Worm (Caenorhabditis elegans) whole organism, young adult: ENCODE data around the gene gtf-2E1.

Experiments
- F33H1.4 ChIP-seq: fragments of 200-800 bp; sonication (Bioruptor generic); IDR thresholded peaks from 2 replicates; pipeline ENCODE4 v1.3.6; 2022; ENCODE audit warnings: missing genetic modification reagents, missing genetic modification characterization, missing compliant biosample characterization
- F37B4.10 ChIP-seq: fragments of 200-800 bp; sonication (Bioruptor generic); IDR thresholded peaks from 2 replicates; pipeline ENCODE4 v1.3.6; 2022; ENCODE audit warnings: missing genetic modification characterization, missing compliant biosample characterization
- F39B2.1 ChIP-seq: fragments of 200-800 bp; sonication (Bioruptor generic); IDR thresholded peaks from 2 replicates; pipeline ENCODE4 v1.3.6; 2022; ENCODE audit warnings: missing genetic modification reagents, missing genetic modification characterization, missing compliant biosample characterization
- F49E8.2 ChIP-seq: sonication (generic microtip); optimal IDR thresholded peaks from 3 replicates; lab custom pipeline; 2017; ENCODE audit warnings: missing genetic modification characterization, mild to moderate bottlenecking, missing compliant biosample characterization, antibody characterized with exemption, moderate library complexity; ENCODE audit not compliant: insufficient read depth
- Y53F4B.3 ChIP-seq: fragments of 200-800 bp; sonication (Bioruptor generic); IDR thresholded peaks from 2 replicates; pipeline ENCODE4 v1.3.6; 2022; ENCODE audit warnings: missing genetic modification reagents, missing genetic modification characterization, missing compliant biosample characterization
- Y95B8A.8 ChIP-seq: fragments of 200-800 bp; sonication (Bioruptor generic); IDR thresholded peaks from 2 replicates; pipeline ENCODE4 v1.3.6; 2022; ENCODE audit warnings: missing genetic modification reagents, missing genetic modification characterization, missing compliant biosample characterization
- aptf-3 ChIP-seq: fragments of 200-800 bp; sonication (Bioruptor generic); IDR thresholded peaks from 2 replicates; pipeline ENCODE4 v1.3.6; 2022; ENCODE audit warnings: missing genetic modification characterization, missing compliant biosample characterization
- atf-7 ChIP-seq: sonication (generic microtip); optimal IDR thresholded peaks from 2 replicates; lab custom pipeline; 2017; ENCODE audit warnings: mild to moderate bottlenecking, missing genetic modification characterization, missing compliant biosample characterization
- athp-1 ChIP-seq: sonication (generic microtip); optimal IDR thresholded peaks from 2 replicates; lab custom pipeline; 2017; ENCODE audit warnings: mild to moderate bottlenecking, missing genetic modification characterization, missing compliant biosample characterization
- attf-6 ChIP-seq: fragments of 200-800 bp; sonication (Bioruptor generic); IDR thresholded peaks from 2 replicates; pipeline ENCODE4 v1.3.6; 2022; ENCODE audit warnings: missing genetic modification reagents, missing genetic modification characterization, missing compliant biosample characterization
- ceh-100 ChIP-seq: fragments of 200-800 bp; sonication (Bioruptor generic); IDR thresholded peaks from 2 replicates; pipeline ENCODE4 v1.3.6; 2022; ENCODE audit warnings: missing genetic modification reagents, missing genetic modification characterization, missing compliant biosample characterization
- efl-1 ChIP-seq: fragments of 150-350 bp; optimal IDR thresholded peaks from 2 replicates; lab custom pipeline; 2014; ENCODE audit warnings: missing biosample characterization, missing genetic modification reagents, missing genetic modification characterization
- gei-17 ChIP-seq: fragments of 200-800 bp; sonication (Bioruptor generic); optimal IDR thresholded peaks from 2 replicates; lab custom pipeline; 2018; ENCODE audit warnings: mild to moderate bottlenecking, missing genetic modification characterization, missing compliant biosample characterization
- hrde-1 ChIP-seq: sonication (generic microtip); optimal IDR thresholded peaks from 2 replicates; lab custom pipeline; 2016; ENCODE audit warnings: missing genetic modification characterization, mild to moderate bottlenecking, missing compliant biosample characterization, moderate library complexity, missing genotype, missing genetic modification reagents, borderline replicate concordance
- lin-26 ChIP-seq: fragments of 200-800 bp; sonication (Bioruptor generic); IDR thresholded peaks from 2 replicates; pipeline ENCODE4 v1.3.6; 2022; ENCODE audit warnings: missing genetic modification reagents, missing genetic modification characterization, missing compliant biosample characterization
- lir-1 ChIP-seq: fragments of 200-800 bp; sonication (Bioruptor generic); conservative IDR thresholded peaks from 2 replicates; pipeline ENCODE4 v1.3.6; 2022; ENCODE audit warnings: missing genetic modification reagents, missing genetic modification characterization, missing compliant biosample characterization
- madf-10 ChIP-seq: sonication (generic microtip); optimal IDR thresholded peaks from 2 replicates; lab custom pipeline; 2016; ENCODE audit warnings: mild to moderate bottlenecking, missing genetic modification characterization, missing compliant biosample characterization
- madf-3 ChIP-seq: fragments of 200-800 bp; sonication (Bioruptor generic); IDR thresholded peaks from 2 replicates; pipeline ENCODE4 v1.3.6; 2022; ENCODE audit warnings: missing genetic modification reagents, missing genetic modification characterization, missing compliant biosample characterization
- mxl-1 ChIP-seq: sonication (generic microtip); optimal IDR thresholded peaks from 2 replicates; lab custom pipeline; 2016; ENCODE audit warnings: missing genetic modification characterization, missing compliant biosample characterization
- nfya-1 ChIP-seq: sonication (generic microtip); optimal IDR thresholded peaks from 2 replicates; lab custom pipeline; 2017; ENCODE audit warnings: antibody characterized with exemption, missing compliant biosample characterization, missing genetic modification characterization, borderline replicate concordance; ENCODE audit not compliant: insufficient read depth
- nfyb-1 ChIP-seq: fragments of 200-800 bp; sonication (Bioruptor generic); IDR thresholded peaks from 2 replicates; pipeline ENCODE4 v1.3.6; 2022; ENCODE audit warnings: missing genetic modification reagents, missing genetic modification characterization, missing compliant biosample characterization
- pha-4 ChIP-seq: fragments of 150-350 bp; sonication (generic microtip); optimal IDR thresholded peaks from 2 replicates; lab custom pipeline; 2014; ENCODE audit warnings: missing biosample characterization, missing genetic modification reagents, missing genetic modification characterization
- rcor-1 ChIP-seq: fragments of 200-800 bp; sonication (Bioruptor generic); IDR thresholded peaks from 2 replicates; pipeline ENCODE4 v1.3.6; 2022; ENCODE audit warnings: missing genetic modification reagents, missing genetic modification characterization, missing compliant biosample characterization
- sdz-38 ChIP-seq: sonication (generic microtip); optimal IDR thresholded peaks from 2 replicates; lab custom pipeline; 2016; ENCODE audit warnings: missing genotype, missing genetic modification characterization, missing compliant biosample characterization
- snpc-1.1 ChIP-seq: sonication (generic microtip); optimal IDR thresholded peaks from 2 replicates; lab custom pipeline; 2017; ENCODE audit warnings: missing genetic modification characterization, mild to moderate bottlenecking, missing compliant biosample characterization, antibody characterized with exemption, moderate library complexity, missing genotype, missing genetic modification reagents; ENCODE audit not compliant: insufficient read depth
- snpc-3.4 ChIP-seq: sonication (generic microtip); optimal IDR thresholded peaks from 2 replicates; lab custom pipeline; 2017; ENCODE audit warnings: missing genetic modification characterization, mild to moderate bottlenecking, missing compliant biosample characterization, antibody characterized with exemption, moderate library complexity, missing genotype, missing genetic modification reagents
- snpc-4 ChIP-seq, 5 experiments: fragments of 150-350 bp in 1 of 5; sonication (generic microtip) in 4 of 5; optimal IDR thresholded peaks; 2 replicates each; lab custom pipeline; 2014 to 2018; ENCODE audit warnings: missing genetic modification characterization in 5 of 5, missing biosample characterization in 3 of 5, antibody characterized with exemption in 2 of 5, mild to moderate bottlenecking in 2 of 5, missing compliant biosample characterization in 2 of 5, missing genotype in 2 of 5, moderate library complexity in 2 of 5, missing genetic modification reagents in 1 of 5
- tbp1 ChIP-seq: fragments of 200-800 bp; sonication (Bioruptor generic); optimal IDR thresholded peaks from 2 replicates; lab custom pipeline; 2018; ENCODE audit warnings: mild to moderate bottlenecking, missing genetic modification characterization, missing compliant biosample characterization
- tbx-9 ChIP-seq: sonication (generic microtip); optimal IDR thresholded peaks from 2 replicates; lab custom pipeline; 2016; ENCODE audit warnings: borderline replicate concordance, missing genetic modification characterization, inconsistent platforms, missing compliant biosample characterization
- unc-130 ChIP-seq: sonication (generic microtip); optimal IDR thresholded peaks from 2 replicates; lab custom pipeline; 2016; ENCODE audit warnings: missing genetic modification reagents, missing genetic modification characterization, missing compliant biosample characterization
- ztf-18 ChIP-seq: sonication (generic microtip); optimal IDR thresholded peaks from 2 replicates; lab custom pipeline; 2016; ENCODE audit warnings: missing genotype, mild to moderate bottlenecking, missing genetic modification characterization, missing compliant biosample characterization
- ztf-26 ChIP-seq: sonication (generic microtip); optimal IDR thresholded peaks from 2 replicates; lab custom pipeline; 2017; ENCODE audit warnings: missing genetic modification characterization, missing compliant biosample characterization

Gene gtf-2E1

DNA sequence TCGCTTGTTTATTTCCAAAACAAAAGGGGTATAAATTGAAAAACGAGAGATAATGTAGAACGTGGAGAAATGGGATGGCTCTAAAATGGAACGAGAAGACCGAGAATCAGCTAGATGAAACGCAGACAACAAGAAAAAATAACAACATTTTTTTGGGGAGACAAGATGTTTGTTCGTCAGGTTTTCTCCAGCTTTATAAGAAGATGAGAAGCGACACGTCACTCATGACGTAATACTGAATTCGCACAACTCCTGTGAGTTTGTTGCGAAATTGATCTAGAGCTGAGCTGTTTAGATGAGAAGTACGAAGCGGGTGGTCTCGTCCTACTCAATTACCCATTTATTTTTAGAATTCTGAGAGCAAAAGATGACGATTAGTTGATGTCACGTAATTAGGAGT lies 30.2 kb downstream of the gtf-2E1 start (continued):
- TF ChIP-seq pha-4 (tag; lab: Kevin White, UChicago) (no peak), tbp1 (GFP tag; lab: Kevin White, UChicago) (no peak), atf-7 (peak; percentile 30), Y95B8A.8 (no peak), sdz-38 (tag; lab: Kevin White, UChicago) (no peak), F37B4.10 (no peak)

DNA sequence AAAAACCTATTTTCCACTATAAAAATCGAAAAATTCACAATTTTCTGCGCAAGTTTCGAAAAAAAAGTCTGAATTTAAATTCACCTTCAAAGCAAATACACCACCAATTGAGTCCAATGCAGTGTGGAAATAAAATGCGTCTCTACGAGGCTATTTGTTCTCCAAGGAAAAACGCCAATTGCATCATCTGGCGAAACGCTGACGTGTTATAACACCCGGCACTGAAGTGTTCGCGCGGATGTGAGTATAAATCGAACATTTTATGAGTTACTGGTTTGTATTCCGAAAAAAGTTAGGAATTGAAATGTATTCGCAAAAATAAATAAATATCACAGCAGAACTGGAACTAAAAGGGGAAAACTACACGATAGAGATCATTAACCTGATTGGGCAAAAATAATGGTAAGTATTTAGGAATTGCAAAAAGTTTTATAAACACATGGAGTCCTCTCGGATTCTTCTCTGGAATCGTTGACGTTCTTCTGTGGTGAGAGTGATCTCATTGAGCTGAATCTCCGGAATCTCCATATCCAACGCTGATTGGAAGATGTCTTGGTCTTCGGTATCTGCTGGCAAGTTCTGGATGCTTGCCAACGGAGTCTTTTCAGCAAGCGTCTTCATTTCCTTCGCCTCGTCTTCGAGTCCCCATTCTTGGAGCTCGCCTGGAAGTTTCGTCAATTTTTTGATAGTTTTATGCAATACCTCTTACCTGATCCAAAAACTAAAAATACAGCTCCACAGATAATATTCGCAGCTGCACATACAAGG lies 33.0 kb downstream of the gtf-2E1 start, which contains the start of gene zipt-7.1:
zipt-7.1 (minus strand) TSS at position 232 of the 768 bp plus-strand sequence.
- no peak for TF ChIP-seq efl-1
- TF ChIP-seq snpc-4 (GFP tag; optimal IDR thresholded peaks at IDR 0.05; lab: Kevin White, UChicago), result no peak
- TF ChIP-seq snpc-4 (tag; optimal IDR thresholded peaks at IDR 0.05; lab: Kevin White, UChicago), result no peak
- TF ChIP-seq F33H1.4 (GFP tag; lab: Robert Waterston, UW), result no peak
- TF ChIP-seq snpc-3.4 (tag; lab: Kevin White, UChicago), result no peak
- TF ChIP-seq madf-3 (GFP tag; lab: Robert Waterston, UW), result 0 out of 2 replicates have a peak, but pooled peaks have one; percentile 62
- TF ChIP-seq attf-6 (GFP tag; lab: Robert Waterston, UW), result no peak
- TF ChIP-seq nfya-1 (tag; lab: Kevin White, UChicago), result no peak
- TF ChIP-seq nfyb-1 (GFP tag; lab: Robert Waterston, UW), result 0 out of 2 replicates have a peak, but pooled peaks have one; percentile 28
- TF ChIP-seq F39B2.1, result no peak
- no peak for TF ChIP-seq ztf-18 (tag; lab: Kevin White, UChicago)
- TF ChIP-seq gei-17 (GFP tag; lab: Kevin White, UChicago), result no peak
- no peak for TF ChIP-seq hrde-1

DNA sequence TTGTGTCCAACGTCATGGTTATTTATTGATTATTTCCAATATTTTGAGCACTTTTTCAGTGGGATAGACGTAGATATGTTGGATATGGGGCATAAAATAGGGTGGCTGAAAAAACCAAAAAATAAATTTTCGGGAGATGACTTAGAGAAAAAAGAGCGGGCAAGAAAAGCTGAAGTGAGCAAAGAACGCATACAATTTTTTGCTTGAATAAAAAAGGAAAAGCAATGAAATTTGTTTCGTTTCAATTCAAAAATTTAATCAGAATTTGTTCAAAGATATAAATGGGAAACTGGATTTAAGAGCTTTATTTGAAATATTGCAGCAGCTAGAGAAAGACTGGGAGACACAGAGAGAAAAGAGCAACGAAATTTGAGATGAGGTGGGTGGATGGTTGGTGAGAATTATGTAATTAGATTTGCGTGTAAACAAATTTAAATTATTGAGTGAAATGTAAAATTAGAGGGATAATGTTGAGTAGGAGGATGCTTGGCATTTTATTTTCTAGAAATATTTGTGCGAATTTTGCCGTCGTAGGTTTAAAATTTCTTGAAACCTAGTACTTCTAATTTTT lies 36.6 kb downstream of the gtf-2E1 start, which contains the start of the genes T28F3.11 and slc-17.4:
T28F3.11 (minus strand) TSS at position 51 of the 571 bp plus-strand sequence.
slc-17.4 (minus strand) TSS at position 105 of the 571 bp plus-strand sequence.
- TF ChIP-seq tbx-9 (tag; lab: Kevin White, UChicago), result no peak
- no peak for TF ChIP-seq snpc-3.4 (tag; lab: Kevin White, UChicago)
- TF ChIP-seq snpc-1.1 (tag; lab: Kevin White, UChicago), result no peak
- no peak for TF ChIP-seq madf-10
- no peak for TF ChIP-seq lin-26 (GFP tag; lab: Robert Waterston, UW)
- TF ChIP-seq lir-1 (GFP tag; lab: Robert Waterston, UW), result no peak
- TF ChIP-seq Y53F4B.3, result no peak
- no peak for TF ChIP-seq rcor-1 (GFP tag; lab: Robert Waterston, UW)
- no peak for TF ChIP-seq unc-130 (GFP tag; lab: Kevin White, UChicago)
- TF ChIP-seq athp-1 (tag; lab: Kevin White, UChicago), result no peak
- no peak for TF ChIP-seq mxl-1 (tag; lab: Kevin White, UChicago)
- TF ChIP-seq ceh-100 (GFP tag; lab: Robert Waterston, UW), result no peak
- TF ChIP-seq efl-1, result no peak
- no peak for TF ChIP-seq F49E8.2 (tag; lab: Kevin White, UChicago)
- no peak for TF ChIP-seq aptf-3 (GFP tag; lab: Robert Waterston, UW)
- no peak for TF ChIP-seq ztf-26
